Worm (Caenorhabditis elegans): ENCODE data around the gene F59B2.12.

ce11 chrIII:9030818-9031217, 13.4 kb downstream of the F59B2.12 start:
- no peak for TF ChIP-seq W03F9.2 (tag; optimal IDR thresholded peaks at IDR 0.05)
- no peak for TF ChIP-seq dao-5 (tag; optimal IDR thresholded peaks at IDR 0.05)
- TF ChIP-seq him-1 (tag; optimal IDR thresholded peaks at IDR 0.05) = no peak

All from whole organism, L4/young adult.